Worm (Caenorhabditis elegans) whole organism, midembryonic: ENCODE results near the gene K02A2.1.
"Not testable (repeated sequence)": the region's sequence is repeated elsewhere in the genome, so short reads cannot be mapped to it uniquely, and the experiment has no call there.

Source experiments
- T22C8.4 ChIP-seq: fragments of 200-800 bp; sonication (Bioruptor generic); IDR thresholded peaks from 2 replicates; pipeline ENCODE4 v1.3.6; 2022; ENCODE audit warnings: missing genetic modification characterization, missing compliant biosample characterization
- flt-1 ChIP-seq: fragments of 200-800 bp; sonication (Bioruptor generic); IDR thresholded peaks from 2 replicates; pipeline ENCODE4 v1.3.6; 2022; ENCODE audit warnings: missing genetic modification characterization, missing compliant biosample characterization
- tab-1 ChIP-seq: fragments of 200-800 bp; sonication (Bioruptor generic); IDR thresholded peaks from 2 replicates; pipeline ENCODE4 v1.3.6; 2022; ENCODE audit warnings: missing genetic modification characterization, missing compliant biosample characterization
- ztf-29 ChIP-seq: fragments of 200-800 bp; sonication (Bioruptor generic); IDR thresholded peaks from 2 replicates; pipeline ENCODE4 v1.3.6; 2022; ENCODE audit warnings: missing genetic modification reagents, missing genetic modification characterization, missing compliant biosample characterization

- TF ChIP-seq tab-1, flt-1, ztf-29, T22C8.4 (GFP tag; lab: Robert Waterston, UW): not testable (repeated sequence)
These were observed at the start of gene K02A2.1 for ce11 chrII:7434958-7435357.
